Worm (Caenorhabditis elegans): ENCODE measurements around the gene ptr-13.

ce11 chrII:11153800-11154199 is 8.5 kb downstream of the ptr-13 start:
- TF ChIP-seq C08G9.2 (tag; optimal IDR thresholded peaks at IDR 0.05) (no peak), dmd-4 (tag; optimal IDR thresholded peaks at IDR 0.05; ENCODE audit: borderline replicate concordance) (no peak), hlh-30 (tag; optimal IDR thresholded peaks at IDR 0.05; ENCODE audit: insufficient read depth) (no peak), elt-4 (tag; optimal IDR thresholded peaks at IDR 0.05) (no peak), fax-1 (tag; optimal IDR thresholded peaks at IDR 0.05) (no peak), npax-4 (tag; optimal IDR thresholded peaks at IDR 0.05) (no peak), gmeb-2 (tag; optimal IDR thresholded peaks at IDR 0.05) (no peak), ztf-16 (tag; optimal IDR thresholded peaks at IDR 0.05) (no peak), ceh-9 (tag; optimal IDR thresholded peaks at IDR 0.05) (no peak), nhr-11 (tag; optimal IDR thresholded peaks at IDR 0.05) (no peak), sox-4 (tag; optimal IDR thresholded peaks at IDR 0.05) (no peak), dve-1 (tag; optimal IDR thresholded peaks at IDR 0.05) (no peak)

Measured in whole organism, late embryonic.